Fruit fly (Drosophila melanogaster) whole organism, embryonic: Measurements from ENCODE around the gene CG13471.

Source experiments
- Blimp-1 ChIP-seq: fragments of 200-800 bp; sonication (Bioruptor generic); optimal IDR thresholded peaks from 3 replicates; lab custom pipeline; 2018; ENCODE audit warnings: missing biosample characterization, missing genetic modification characterization, mild to moderate bottlenecking, moderate library complexity, missing genetic modification reagents
- CG10462 ChIP-seq: fragments of 200-800 bp; sonication (Bioruptor generic); optimal IDR thresholded peaks from 2 replicates; lab custom pipeline; 2016; ENCODE audit warnings: missing biosample characterization, missing genetic modification characterization
- CG14860 ChIP-seq: fragments of 200-800 bp; sonication (Bioruptor generic); IDR thresholded peaks from 3 replicates; pipeline ENCODE4 v1.3.6; 2022; ENCODE audit warnings: missing biosample characterization, missing genetic modification characterization; ENCODE audit not compliant: partially characterized antibody
- CG17328 ChIP-seq: fragments of 200-800 bp; sonication (Bioruptor generic); IDR thresholded peaks from 2 replicates; pipeline ENCODE4 v1.3.6; 2022; ENCODE audit warnings: missing biosample characterization, missing genetic modification characterization
- CG17359 ChIP-seq: fragments of 200-800 bp; sonication (Bioruptor generic); optimal IDR thresholded peaks from 3 replicates; lab custom pipeline; 2018; ENCODE audit warnings: missing biosample characterization, mild to moderate bottlenecking, missing genetic modification characterization, moderate library complexity
- CG17361 ChIP-seq: fragments of 200-800 bp; sonication (Bioruptor generic); IDR thresholded peaks from 3 replicates; pipeline ENCODE4 v1.3.6; 2022; ENCODE audit warnings: missing biosample characterization, missing genetic modification characterization
- CrebB ChIP-seq: fragments of 200-800 bp; sonication (Bioruptor generic); optimal IDR thresholded peaks from 3 replicates; lab custom pipeline; 2018; ENCODE audit warnings: missing biosample characterization, mild to moderate bottlenecking, missing genetic modification characterization
- E2f1 ChIP-seq: fragments of 200-800 bp; sonication (Bioruptor generic); IDR thresholded peaks from 2 replicates; pipeline ENCODE4 v1.3.6; 2022; ENCODE audit warnings: missing biosample characterization, missing genetic modification characterization
- Hmr ChIP-seq: fragments of 200-800 bp; sonication (Bioruptor generic); optimal IDR thresholded peaks from 3 replicates; lab custom pipeline; 2017; ENCODE audit warnings: mild to moderate bottlenecking, missing biosample characterization, missing genetic modification reagents, missing genetic modification characterization
- insv ChIP-seq, 2 experiments: fragments of 200-800 bp; sonication (Bioruptor generic); optimal IDR thresholded peaks; 3 replicates each; lab custom pipeline; 2016 to 2018; ENCODE audit warnings: missing biosample characterization in 2 of 2, missing genetic modification characterization in 2 of 2
- lab ChIP-seq: fragments of 200-800 bp; sonication (Bioruptor generic); optimal IDR thresholded peaks from 3 replicates; lab custom pipeline; 2017; ENCODE audit warnings: missing biosample characterization, missing genetic modification characterization, mild to moderate bottlenecking, moderate library complexity, missing genetic modification reagents
- pfk ChIP-seq: fragments of 200-800 bp; sonication (Bioruptor generic); optimal IDR thresholded peaks from 2 replicates; lab custom pipeline; 2018; ENCODE audit warnings: missing biosample characterization, mild to moderate bottlenecking, missing genetic modification characterization, moderate library complexity

DNA sequence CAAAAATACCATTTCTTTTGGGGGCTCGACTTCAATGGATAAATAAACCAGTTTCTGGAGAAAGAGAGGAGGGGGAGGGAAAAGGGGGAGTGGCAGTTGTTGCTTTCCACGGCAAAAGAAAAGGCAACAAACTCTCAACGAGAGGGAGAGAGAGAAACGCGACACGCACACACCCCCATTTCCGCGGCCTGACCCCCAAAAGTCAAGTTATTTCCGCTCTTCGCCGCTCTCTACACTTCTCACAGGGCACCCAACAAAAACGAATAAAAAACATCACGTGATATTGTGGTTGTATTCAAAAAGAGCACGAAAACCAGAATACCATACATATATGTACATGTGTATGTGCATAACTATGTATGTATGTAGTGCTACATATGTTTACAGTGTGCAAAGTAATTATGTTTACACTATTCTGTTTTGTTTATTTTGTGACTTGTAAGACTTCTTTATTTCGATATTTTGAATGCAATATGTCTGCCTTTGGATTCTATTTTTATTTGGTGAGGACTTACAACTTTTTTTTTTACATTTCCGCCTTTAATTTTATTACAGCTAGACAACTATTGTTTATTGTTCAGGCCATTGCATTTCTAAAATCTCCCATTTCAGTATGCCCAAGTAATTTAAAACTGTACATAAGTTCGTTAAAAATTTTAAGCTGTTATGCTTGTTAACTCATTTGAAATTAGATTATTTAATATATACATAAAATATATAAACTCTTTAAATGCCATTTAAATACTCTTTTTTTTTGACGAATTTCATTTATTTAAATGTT lies 48.0 kb upstream of the CG13471 start:
- no peak for TF ChIP-seq CG14860
- peak; percentile 72 for TF ChIP-seq Hmr (GFP tag; lab: Kevin White, UChicago)
- peak; percentile 35 for TF ChIP-seq CG17328 (GFP tag; lab: Robert Waterston, UW)
- peak; percentile 38; the same call in 1 of the 2 replicates for TF ChIP-seq E2f1 (GFP tag; lab: Robert Waterston, UW)
- TF ChIP-seq CrebB (tag; lab: Kevin White, UChicago) = peak; percentile 80
- TF ChIP-seq pfk (GFP tag; lab: Kevin White, UChicago) = peak; percentile 69
- peak in 1 of 2 experiments; percentile 54 for TF ChIP-seq insv (GFP tag; optimal IDR thresholded peaks at IDR 0.05; lab: Kevin White, UChicago)
- peak; percentile 21 for TF ChIP-seq CG10462 (GFP tag; lab: Kevin White, UChicago)
- TF ChIP-seq CG17359 (tag; lab: Kevin White, UChicago) = peak; percentile 69
- TF ChIP-seq lab = peak; percentile 64
- peak; percentile 67 for TF ChIP-seq Blimp-1 (GFP tag; lab: Kevin White, UChicago)
- peak; percentile 97 for TF ChIP-seq CG17361 (GFP tag; lab: Robert Waterston, UW)
